Fruit fly (Drosophila melanogaster) whole organism, wandering third instar larva: Measurements from ENCODE around the gene CG8003.

Experiments used
- Abd-B ChIP-seq: fragments of >200 bp; optimal IDR thresholded peaks from 2 replicates; lab custom pipeline; 2017; ENCODE audit warnings: missing biosample characterization, missing genetic modification characterization
- CG32264 ChIP-seq: fragments of 200-800 bp; sonication (Bioruptor generic); optimal IDR thresholded peaks from 2 replicates; lab custom pipeline; 2016; ENCODE audit warnings: missing biosample characterization, missing genetic modification characterization
- CG9705 ChIP-seq: fragments of 200-800 bp; sonication (Bioruptor generic); optimal IDR thresholded peaks from 2 replicates; lab custom pipeline; 2018; ENCODE audit warnings: missing biosample characterization, mild to moderate bottlenecking, missing genetic modification characterization
- CrebA ChIP-seq: fragments of 200-800 bp; sonication (Bioruptor generic); optimal IDR thresholded peaks from 2 replicates; lab custom pipeline; 2016; ENCODE audit warnings: missing biosample characterization, mild to moderate bottlenecking, missing genetic modification characterization, borderline replicate concordance
- Dfd ChIP-seq: fragments of >200 bp; optimal IDR thresholded peaks from 2 replicates; lab custom pipeline; 2017; ENCODE audit warnings: missing biosample characterization, missing genetic modification characterization
- GATAd ChIP-seq: sonication (Bioruptor generic); optimal IDR thresholded peaks from 2 replicates; lab custom pipeline; 2016; ENCODE audit warnings: missing biosample characterization, missing genetic modification characterization
- HLH106 ChIP-seq: fragments of 200-800 bp; optimal IDR thresholded peaks from 3 replicates; lab custom pipeline; 2019; ENCODE audit warnings: missing biosample characterization, mild to moderate bottlenecking, missing genetic modification characterization, moderate library complexity
- Hnf4 ChIP-seq: fragments of 200-800 bp; sonication (Bioruptor generic); optimal IDR thresholded peaks from 2 replicates; lab custom pipeline; 2016; ENCODE audit warnings: missing biosample characterization, mild to moderate bottlenecking, missing genetic modification characterization
- Hr78 ChIP-seq: fragments of >200 bp; optimal IDR thresholded peaks from 2 replicates; lab custom pipeline; 2017; ENCODE audit warnings: missing biosample characterization, missing genetic modification characterization
- Hr83 ChIP-seq: fragments of 200-300 bp; sonication (Bioruptor generic); optimal IDR thresholded peaks from 2 replicates; lab custom pipeline; 2016; ENCODE audit warnings: missing biosample characterization, mild to moderate bottlenecking, missing genetic modification characterization, moderate library complexity; ENCODE audit not compliant: poor library complexity, severe bottlenecking
- OdsH ChIP-seq: fragments of 200-800 bp; sonication (Bioruptor generic); optimal IDR thresholded peaks from 2 replicates; lab custom pipeline; 2016; ENCODE audit warnings: missing biosample characterization, mild to moderate bottlenecking, missing genetic modification characterization
- Rel ChIP-seq, 2 experiments: fragments of 200-800 bp; sonication (Bioruptor generic) in 1 of 2; optimal IDR thresholded peaks; 2 replicates in 1 of 2; 3 replicates in 1 of 2; lab custom pipeline; 2016 to 2019; ENCODE audit warnings: mild to moderate bottlenecking in 2 of 2, missing biosample characterization in 2 of 2, missing genetic modification characterization in 2 of 2, moderate library complexity in 1 of 2
- Sp1 ChIP-seq: fragments of 200-800 bp; sonication (Bioruptor generic); optimal IDR thresholded peaks from 3 replicates; lab custom pipeline; 2019; ENCODE audit warnings: missing biosample characterization, mild to moderate bottlenecking, missing genetic modification characterization, moderate library complexity
- br ChIP-seq: fragments of 200-800 bp; sonication (Bioruptor generic); optimal IDR thresholded peaks from 2 replicates; lab custom pipeline; 2016; ENCODE audit warnings: missing biosample characterization, missing genetic modification characterization
- dmrt93B ChIP-seq: fragments of 200-800 bp; sonication (Bioruptor generic); optimal IDR thresholded peaks from 2 replicates; lab custom pipeline; 2018; ENCODE audit warnings: missing biosample characterization, mild to moderate bottlenecking, missing genetic modification characterization
- ey ChIP-seq: fragments of 200-800 bp; sonication (Bioruptor generic); optimal IDR thresholded peaks from 2 replicates; lab custom pipeline; 2016; ENCODE audit warnings: missing biosample characterization, missing genetic modification characterization
- foxo ChIP-seq, 2 experiments: fragments of 200-800 bp; sonication (Bioruptor generic); optimal IDR thresholded peaks; 2 replicates in 1 of 2; 3 replicates in 1 of 2; lab custom pipeline; 2016 to 2017; ENCODE audit warnings: missing biosample characterization in 2 of 2, missing genetic modification characterization in 2 of 2
- fru ChIP-seq: fragments of 200-800 bp; sonication (Bioruptor generic); optimal IDR thresholded peaks from 3 replicates; lab custom pipeline; 2016; ENCODE audit warnings: missing biosample characterization, mild to moderate bottlenecking, missing genetic modification characterization
- h ChIP-seq: fragments of 200-800 bp; sonication (Bioruptor generic); optimal IDR thresholded peaks from 3 replicates; lab custom pipeline; 2016; ENCODE audit warnings: missing biosample characterization, mild to moderate bottlenecking, missing genetic modification characterization
- pan ChIP-seq: fragments of >200 bp; optimal IDR thresholded peaks from 2 replicates; lab custom pipeline; 2017
- psq ChIP-seq: fragments of 200-800 bp; sonication (Bioruptor generic); optimal IDR thresholded peaks from 3 replicates; lab custom pipeline; 2017; ENCODE audit warnings: missing biosample characterization, mild to moderate bottlenecking, missing genetic modification characterization, moderate library complexity
- rgr ChIP-seq: fragments of 200-800 bp; sonication (Bioruptor generic); optimal IDR thresholded peaks from 3 replicates; lab custom pipeline; 2016; ENCODE audit warnings: missing biosample characterization, mild to moderate bottlenecking, missing genetic modification characterization
- sage ChIP-seq: fragments of 200-800 bp; sonication (Bioruptor generic); optimal IDR thresholded peaks from 2 replicates; lab custom pipeline; 2016; ENCODE audit warnings: missing biosample characterization, mild to moderate bottlenecking, missing genetic modification characterization
- sv ChIP-seq: fragments of 200-800 bp; sonication (Bioruptor generic); optimal IDR thresholded peaks from 3 replicates; lab custom pipeline; 2016; ENCODE audit warnings: missing biosample characterization, missing genetic modification characterization
- tai ChIP-seq: sonication (Bioruptor generic); optimal IDR thresholded peaks from 2 replicates; lab custom pipeline; 2016; ENCODE audit warnings: missing biosample characterization, missing genetic modification characterization
- woc ChIP-seq: sonication (Bioruptor generic); optimal IDR thresholded peaks from 2 replicates; lab custom pipeline; 2016; ENCODE audit warnings: missing biosample characterization, mild to moderate bottlenecking, missing genetic modification characterization

Gene CG8003

dm6 chr3L:10654439-10654838, 6.8 kb upstream of the CG8003 start:
- TF ChIP-seq h (GFP tag; lab: Kevin White, UChicago) (no peak), sv (no peak), woc (GFP tag; lab: Kevin White, UChicago) (no peak), GATAd (GFP tag; lab: Kevin White, UChicago) (no peak), Hr78 (GFP tag; lab: Kevin White, UChicago) (no peak)

dm6 chr3L:10656451-10657198, 4.7 kb upstream of the CG8003 start:
- TF ChIP-seq sv (peak; percentile 12), br (peak; percentile 36), Sp1 (GFP tag; lab: Kevin White, UChicago) (no peak), ey (GFP tag; lab: Kevin White, UChicago) (no peak), fru (peak; percentile 21), Dfd (GFP tag; lab: Kevin White, UChicago) (no peak), HLH106 (no peak), sage (GFP tag; lab: Kevin White, UChicago) (no peak), CG9705 (GFP tag; lab: Kevin White, UChicago) (no peak), Hnf4 (peak; percentile 19), OdsH (GFP tag; lab: Kevin White, UChicago) (peak; percentile 46), foxo (GFP tag; optimal IDR thresholded peaks at IDR 0.05; lab: Kevin White, UChicago) (peak in 1 of 2 experiments; percentile 11), h (GFP tag; lab: Kevin White, UChicago) (peak; percentile 23), rgr (GFP tag; lab: Kevin White, UChicago) (peak; percentile 25), CG32264 (GFP tag; lab: Kevin White, UChicago) (no peak), dmrt93B (GFP tag; lab: Kevin White, UChicago) (no peak), tai (GFP tag; lab: Kevin White, UChicago) (no peak), Hr83 (peak; percentile 57)

- TF ChIP-seq br = no peak
- no peak for TF ChIP-seq GATAd (GFP tag; lab: Kevin White, UChicago)
- no peak for TF ChIP-seq CrebA (GFP tag; lab: Kevin White, UChicago)
- no peak for TF ChIP-seq tai (GFP tag; lab: Kevin White, UChicago)
- no peak for TF ChIP-seq dmrt93B (GFP tag; lab: Kevin White, UChicago)
These were observed 4.0 kb upstream of the CG8003 start for dm6 chr3L:10657311-10657710.

dm6 chr3L:10658362-10659127, 2.7 kb upstream of the CG8003 start:
- TF ChIP-seq Rel (GFP tag; optimal IDR thresholded peaks at IDR 0.05; lab: Kevin White, UChicago) = no peak
- TF ChIP-seq Rel (tag; optimal IDR thresholded peaks at IDR 0.05; lab: Kevin White, UChicago) = peak; percentile 7
- no peak for TF ChIP-seq pan

- TF ChIP-seq woc (GFP tag; lab: Kevin White, UChicago) (no peak), rgr (GFP tag; lab: Kevin White, UChicago) (no peak), fru (no peak), CrebA (GFP tag; lab: Kevin White, UChicago) (no peak)
These were observed 1.8 kb upstream of the CG8003 start for dm6 chr3L:10659524-10659923.

- no peak for TF ChIP-seq Abd-B (GFP tag; lab: Kevin White, UChicago)
- peak; percentile 0 for TF ChIP-seq HLH106
- no peak for TF ChIP-seq Hnf4
- TF ChIP-seq psq (GFP tag; lab: Kevin White, UChicago) = peak; percentile 33
- no peak for TF ChIP-seq sage (GFP tag; lab: Kevin White, UChicago)
- peak in 1 of 2 experiments; percentile 3 for TF ChIP-seq foxo (GFP tag; optimal IDR thresholded peaks at IDR 0.05; lab: Kevin White, UChicago)
These were observed 1.1 kb upstream of the CG8003 start for dm6 chr3L:10659993-10660743.
